Worm (Caenorhabditis elegans): ENCODE data around the gene mttu-1.
A peak's percentile ranks its signal among the peaks of the same experiment; 100 is the strongest.

mttu-1 gene

DNA sequence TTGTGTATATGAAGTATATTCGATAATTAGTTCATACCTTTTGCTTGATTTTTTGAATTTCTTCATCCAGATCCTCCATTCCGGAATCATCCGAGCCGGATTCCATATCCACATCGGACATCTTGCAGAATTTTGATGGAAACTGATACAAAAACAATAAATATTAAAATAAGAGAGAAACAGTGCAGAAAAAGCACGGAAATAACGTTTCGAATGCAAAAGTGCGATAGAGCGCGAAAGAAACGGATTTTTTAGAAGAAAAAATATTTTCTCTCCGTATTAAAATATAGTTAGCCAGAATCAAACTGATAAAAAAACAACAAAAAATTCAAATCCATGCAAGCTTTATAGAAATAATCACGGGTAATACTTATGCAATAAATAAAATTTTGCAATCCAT lies 36.1 kb upstream of the mttu-1 start, which contains the start of gene sart-3:
sart-3 (minus strand) TSS at position 219 of the 400 bp plus-strand sequence.
- TF ChIP-seq lin-54 (GFP tag; optimal IDR thresholded peaks at IDR 0.05) (peak; percentile 5), ama-1 (optimal IDR thresholded peaks at IDR 0.05) (no peak), ama-1 (GFP tag; optimal IDR thresholded peaks at IDR 0.05) (peak in 1 of 2 experiments; percentile 73), nfyb-1 (GFP tag; IDR thresholded peaks at IDR 0.05) (no peak), snpc-1.3 (tag; optimal IDR thresholded peaks at IDR 0.05; ENCODE audit: insufficient read depth) (no peak), hrde-1 (tag; optimal IDR thresholded peaks at IDR 0.05; ENCODE audit: borderline replicate concordance) (peak; percentile 45), hmg-1.2 (GFP tag; IDR thresholded peaks at IDR 0.05) (no peak)

DNA sequence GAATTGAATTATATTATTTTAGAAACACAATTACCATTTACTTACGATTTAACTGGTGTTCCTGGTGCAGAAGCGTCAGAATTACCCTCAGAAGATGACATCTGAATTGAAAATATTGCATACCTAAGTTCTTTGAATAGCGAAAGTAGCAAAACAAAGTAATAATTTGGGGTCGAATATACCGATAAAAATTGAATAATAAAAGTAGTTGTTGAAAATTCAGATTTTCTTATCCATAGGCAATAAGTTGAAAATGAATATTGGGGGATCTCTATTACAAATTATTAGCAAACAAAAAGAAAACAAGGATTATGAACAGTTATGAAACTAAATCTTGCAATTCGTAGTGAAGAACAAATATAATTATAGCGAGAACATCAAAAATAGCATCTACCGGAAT lies 32.6 kb upstream of the mttu-1 start, which contains the start of gene leo-1:
leo-1 (minus strand) TSS at position 101 of the 400 bp plus-strand sequence.
- TF ChIP-seq lsy-27 (tag; optimal IDR thresholded peaks at IDR 0.05; ENCODE audit: borderline replicate concordance, insufficient read depth): no peak
- TF ChIP-seq ztf-6 (GFP tag; IDR thresholded peaks at IDR 0.05): no peak
- TF ChIP-seq rcor-1 (GFP tag; IDR thresholded peaks at IDR 0.05): no peak
- no peak for TF ChIP-seq mcd-1 (GFP tag; IDR thresholded peaks at IDR 0.05)
- no peak for TF ChIP-seq nfya-1 (tag; optimal IDR thresholded peaks at IDR 0.05; ENCODE audit: borderline replicate concordance, insufficient read depth)

DNA sequence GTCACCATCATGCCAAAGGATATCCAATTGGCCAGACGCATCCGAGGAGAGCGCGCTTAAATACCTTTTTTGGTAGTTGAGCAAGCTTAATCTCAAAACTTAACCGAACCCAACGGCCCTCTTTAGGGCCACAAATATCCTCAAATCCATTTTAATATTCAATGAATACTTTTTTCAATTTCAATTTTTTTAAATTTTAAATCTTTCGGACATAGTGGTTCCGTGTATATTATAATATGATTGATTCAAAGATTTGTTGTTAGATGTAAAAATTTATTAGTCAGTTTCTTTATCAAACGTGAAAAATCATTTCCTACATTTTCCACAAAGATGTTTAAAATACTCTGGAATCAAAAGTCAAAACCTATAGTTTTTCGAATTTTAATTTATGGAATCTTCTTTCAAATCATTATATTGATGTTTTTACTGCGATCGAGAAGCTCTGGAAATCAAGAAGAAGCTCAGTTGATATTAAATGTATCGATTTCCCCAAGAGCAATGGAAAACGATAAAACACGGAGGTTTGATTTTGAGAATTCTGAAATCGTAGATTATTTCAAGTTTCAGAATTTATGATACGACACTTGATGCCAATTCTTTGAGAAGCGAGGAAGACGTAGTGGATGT lies 30.4 kb upstream of the mttu-1 start, which contains the start of gene B0035.21:
B0035.21 (plus strand) TSS at position 322 of the 627 bp plus-strand sequence.
- TF ChIP-seq K11D2.4 (GFP tag; IDR thresholded peaks at IDR 0.05) (no peak), madf-3 (GFP tag; IDR thresholded peaks at IDR 0.05) (0 out of 2 replicates have a peak, but pooled peaks have one; percentile 50), B0019.2 (GFP tag; conservative IDR thresholded peaks at IDR 0.05) (0 out of 2 replicates have a peak, but pooled peaks have one; percentile 15), ztf-25 (GFP tag; IDR thresholded peaks at IDR 0.05) (0 out of 2 replicates have a peak, but pooled peaks have one; percentile 16), nhr-120 (GFP tag; IDR thresholded peaks at IDR 0.05) (no peak), lin-26 (GFP tag; IDR thresholded peaks at IDR 0.05) (peak; percentile 87), ZK185.1 (tag; optimal IDR thresholded peaks at IDR 0.05; ENCODE audit: poor library complexity, severe bottlenecking) (no peak), aptf-3 (GFP tag; IDR thresholded peaks at IDR 0.05) (no peak), F49E8.2 (tag; optimal IDR thresholded peaks at IDR 0.05; ENCODE audit: insufficient read depth) (no peak), madf-8 (GFP tag; conservative IDR thresholded peaks at IDR 0.05) (peak; percentile 29; the same call in 1 of the 2 replicates), ztf-26 (tag; optimal IDR thresholded peaks at IDR 0.05) (no peak), zfh-2 (GFP tag; conservative IDR thresholded peaks at IDR 0.05) (no peak), dox-1 (GFP tag; IDR thresholded peaks at IDR 0.05) (peak; percentile 75), gei-17 (GFP tag; optimal IDR thresholded peaks at IDR 0.05) (no peak), egrh-3 (GFP tag; IDR thresholded peaks at IDR 0.05) (no peak), F55B11.4 (tag; optimal IDR thresholded peaks at IDR 0.05; ENCODE audit: borderline replicate concordance, insufficient read depth) (no peak), ceh-40 (GFP tag; IDR thresholded peaks at IDR 0.05) (no peak), attf-5 (GFP tag; optimal IDR thresholded peaks at IDR 0.05) (no peak), ztf-28 (GFP tag; IDR thresholded peaks at IDR 0.05) (no peak), lin-54 (GFP tag; optimal IDR thresholded peaks at IDR 0.05) (peak; percentile 27), snpc-1.1 (tag; optimal IDR thresholded peaks at IDR 0.05; ENCODE audit: insufficient read depth) (no peak), cebp-1 (GFP tag; IDR thresholded peaks at IDR 0.05) (no peak), cebp-1 (tag; optimal IDR thresholded peaks at IDR 0.05) (peak; percentile 10), hmg-1.2 (GFP tag; IDR thresholded peaks at IDR 0.05) (peak; percentile 23; the same call in 1 of the 2 replicates), F22D6.2 (tag; optimal IDR thresholded peaks at IDR 0.05) (no peak), ceh-79 (tag; optimal IDR thresholded peaks at IDR 0.05) (no peak), him-1 (tag; optimal IDR thresholded peaks at IDR 0.05) (peak; percentile 81), ceh-27 (GFP tag; optimal IDR thresholded peaks at IDR 0.05) (no peak), sdz-38 (tag; optimal IDR thresholded peaks at IDR 0.05) (no peak), repo-1 (tag; optimal IDR thresholded peaks at IDR 0.05) (no peak), ceh-91 (GFP tag; IDR thresholded peaks at IDR 0.05) (no peak), atf-7 (tag; optimal IDR thresholded peaks at IDR 0.05) (no peak), egl-44 (GFP tag; IDR thresholded peaks at IDR 0.05) (0 out of 2 replicates have a peak, but pooled peaks have one; percentile 43), rcor-1 (GFP tag; IDR thresholded peaks at IDR 0.05) (peak; percentile 59; the same call in 1 of the 2 replicates)
